Fruit fly (Drosophila melanogaster): Measurements from ENCODE around the gene Gr28b.

Gr28b gene

DNA sequence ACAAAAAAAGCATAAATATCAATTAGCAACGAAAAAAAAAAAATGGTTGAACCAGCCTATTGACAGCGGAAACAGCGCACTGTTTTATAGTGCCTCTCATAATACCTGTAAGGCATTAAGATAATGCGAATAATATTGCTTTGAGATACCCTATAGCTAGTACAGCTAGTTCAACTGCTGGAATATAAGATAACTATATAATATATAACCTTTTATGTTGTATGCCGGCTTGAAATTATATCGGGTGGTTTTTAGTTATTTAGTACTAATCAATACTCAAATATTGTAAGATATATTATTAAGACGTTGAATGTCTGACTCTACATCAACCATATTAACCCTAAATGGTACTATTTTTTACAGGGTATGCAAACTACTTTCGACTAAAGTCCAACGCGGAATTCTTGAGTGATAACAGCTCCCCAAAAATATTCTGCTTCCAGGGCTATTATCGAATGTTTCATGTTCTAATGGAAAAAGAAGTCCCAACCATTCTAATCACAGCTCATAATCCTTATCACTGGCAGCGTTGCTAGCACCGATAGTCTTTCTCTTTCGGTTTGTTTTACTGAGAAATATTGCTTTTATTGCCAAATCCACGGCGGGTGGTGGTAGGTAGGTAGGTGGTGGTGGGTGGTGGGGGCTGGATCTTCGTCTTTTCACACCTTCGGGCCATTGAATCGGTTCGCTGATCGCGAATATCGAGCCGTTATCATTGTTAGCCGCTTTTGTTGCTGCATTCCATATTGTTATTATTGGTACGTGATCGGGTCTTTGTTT lies 27.9 kb downstream of the Gr28b start (continued):
- TF ChIP-seq PHDP (tag; optimal IDR thresholded peaks at IDR 0.05) (peak; percentile 88), ftz-f1 (GFP tag; optimal IDR thresholded peaks at IDR 0.05) (no peak), Dip3 (GFP tag; optimal IDR thresholded peaks at IDR 0.05) (peak; percentile 55), ci (GFP tag; IDR thresholded peaks at IDR 0.05) (peak; percentile 75; the same call in 2 of the 3 replicates), CG14441 (GFP tag; IDR thresholded peaks at IDR 0.05) (peak; percentile 75), kah (GFP tag; optimal IDR thresholded peaks at IDR 0.05) (no peak), MTF-1 (GFP tag; optimal IDR thresholded peaks at IDR 0.05; ENCODE audit: borderline replicate concordance) (no peak), HLH54F (GFP tag; optimal IDR thresholded peaks at IDR 0.05) (peak; percentile 62), Sry-β (GFP tag; optimal IDR thresholded peaks at IDR 0.05) (no peak), Gsc (GFP tag; IDR thresholded peaks at IDR 0.05) (no peak), NfI (GFP tag; optimal IDR thresholded peaks at IDR 0.05) (peak; percentile 70), CG33213 (GFP tag; optimal IDR thresholded peaks at IDR 0.05) (no peak), NK7.1 (GFP tag; optimal IDR thresholded peaks at IDR 0.05) (peak; percentile 30), CG5245 (GFP tag; optimal IDR thresholded peaks at IDR 0.05) (no peak), kay (GFP tag; optimal IDR thresholded peaks at IDR 0.05) (no peak), CG10462 (GFP tag; optimal IDR thresholded peaks at IDR 0.05) (no peak), zen2 (GFP tag; IDR thresholded peaks at IDR 0.05; ENCODE audit: partially characterized antibody) (no peak), CG11398 (GFP tag; optimal IDR thresholded peaks at IDR 0.05) (no peak), CG12942 (GFP tag; optimal IDR thresholded peaks at IDR 0.05) (no peak), CG7556 (GFP tag; optimal IDR thresholded peaks at IDR 0.05) (peak; percentile 82), ssp (GFP tag; IDR thresholded peaks at IDR 0.05) (peak; percentile 68), CG2678 (tag; optimal IDR thresholded peaks at IDR 0.05) (peak; percentile 85), Bgb (GFP tag; IDR thresholded peaks at IDR 0.05; ENCODE audit: partially characterized antibody) (no peak), CG12155 (GFP tag; optimal IDR thresholded peaks at IDR 0.05) (peak; percentile 21), sens (GFP tag) (peak; percentile 73), tup (GFP tag; optimal IDR thresholded peaks at IDR 0.05) (no peak), Gug (GFP tag; IDR thresholded peaks at IDR 0.05) (peak; percentile 38; the same call in 3 of the 4 replicates), repo (GFP tag; optimal IDR thresholded peaks at IDR 0.05) (no peak), CG15073 (GFP tag; optimal IDR thresholded peaks at IDR 0.05) (no peak), onecut (GFP tag; IDR thresholded peaks at IDR 0.05) (peak; percentile 65), emc (GFP tag; optimal IDR thresholded peaks at IDR 0.05) (peak; percentile 3), Ssrp (tag; optimal IDR thresholded peaks at IDR 0.05) (peak; percentile 59), CG11085 (GFP tag; IDR thresholded peaks at IDR 0.05) (peak; percentile 63), tx (GFP tag; optimal IDR thresholded peaks at IDR 0.05) (no peak), CG43689 (GFP tag; IDR thresholded peaks at IDR 0.05) (0 out of 2 replicates have a peak, but pooled peaks have one; percentile 24), CG15479 (GFP tag; optimal IDR thresholded peaks at IDR 0.05) (no peak), CG10543 (GFP tag; optimal IDR thresholded peaks at IDR 0.05) (peak; percentile 59), CG14860 (GFP tag; IDR thresholded peaks at IDR 0.05; ENCODE audit: partially characterized antibody) (no peak), sob (GFP tag; IDR thresholded peaks at IDR 0.05) (peak; percentile 89), hbn (GFP tag; IDR thresholded peaks at IDR 0.05; ENCODE audit: partially characterized antibody) (no peak), CG6272 (GFP tag; IDR thresholded peaks at IDR 0.05) (no peak), eve (GFP tag; optimal IDR thresholded peaks at IDR 0.05) (peak in 1 of 2 experiments; percentile 56), CG15514 (GFP tag; optimal IDR thresholded peaks at IDR 0.05) (peak; percentile 48), ham (GFP tag; IDR thresholded peaks at IDR 0.05) (peak; percentile 84; the same call in 1 of the 2 replicates), CG2129 (GFP tag; IDR thresholded peaks at IDR 0.05; ENCODE audit: partially characterized antibody) (no peak), CG10274 (GFP tag; optimal IDR thresholded peaks at IDR 0.05) (peak; percentile 44), CG12104 (GFP tag; optimal IDR thresholded peaks at IDR 0.05) (no peak), Oaz (GFP tag; IDR thresholded peaks at IDR 0.05) (peak; percentile 42; the same call in 1 of the 2 replicates), shn (GFP tag; optimal IDR thresholded peaks at IDR 0.05) (no peak), bab2 (GFP tag; optimal IDR thresholded peaks at IDR 0.05) (peak; percentile 53)
